Worm (Caenorhabditis elegans) whole organism, L3 larva: ENCODE measurements around the gene Y73B6BL.14.

Experiments
- R02D3.7 ChIP-seq: fragments of 150-350 bp; optimal IDR thresholded peaks from 2 replicates; lab custom pipeline; 2014; ENCODE audit warnings: missing biosample characterization, missing genetic modification characterization
- ZK546.5 ChIP-seq: sonication (generic microtip); optimal IDR thresholded peaks from 2 replicates; lab custom pipeline; 2017; ENCODE audit warnings: missing biosample characterization, missing genetic modification characterization
- aly-2 ChIP-seq: fragments of 150-350 bp; optimal IDR thresholded peaks from 2 replicates; lab custom pipeline; 2014; ENCODE audit warnings: missing biosample characterization, missing genetic modification characterization
- ama-1 ChIP-seq: fragments of 150-350 bp; optimal IDR thresholded peaks from 2 replicates; lab custom pipeline; 2018
- ceh-16 ChIP-seq: sonication (generic microtip); optimal IDR thresholded peaks from 2 replicates; lab custom pipeline; 2017; ENCODE audit warnings: missing biosample characterization, missing genetic modification characterization
- ceh-28 ChIP-seq: fragments of 150-350 bp; optimal IDR thresholded peaks from 2 replicates; lab custom pipeline; 2014; ENCODE audit warnings: missing biosample characterization, missing genetic modification reagents, missing genetic modification characterization
- ceh-82 ChIP-seq: fragments of 150-350 bp; optimal IDR thresholded peaks from 2 replicates; lab custom pipeline; 2014; ENCODE audit warnings: missing biosample characterization, missing genetic modification characterization
- ceh-9 ChIP-seq: sonication (generic microtip); optimal IDR thresholded peaks from 2 replicates; lab custom pipeline; 2018; ENCODE audit warnings: missing biosample characterization, missing genetic modification characterization
- daf-12 ChIP-seq: fragments of 150-350 bp; optimal IDR thresholded peaks from 2 replicates; lab custom pipeline; 2014; ENCODE audit warnings: missing biosample characterization, missing genetic modification reagents, missing genetic modification characterization
- egl-27 ChIP-seq: sonication (generic microtip); optimal IDR thresholded peaks from 4 replicates; lab custom pipeline; 2017; ENCODE audit warnings: missing biosample characterization, missing genetic modification reagents, missing genetic modification characterization
- egl-5 ChIP-seq: fragments of 150-350 bp; optimal IDR thresholded peaks from 2 replicates; lab custom pipeline; 2017; ENCODE audit warnings: missing biosample characterization, missing genetic modification reagents, missing genetic modification characterization, inconsistent platforms
- elt-1 ChIP-seq: fragments of 150-350 bp; optimal IDR thresholded peaks from 2 replicates; lab custom pipeline; 2014; ENCODE audit warnings: missing biosample characterization, missing genetic modification characterization
- elt-2 ChIP-seq: sonication (generic microtip); optimal IDR thresholded peaks from 2 replicates; lab custom pipeline; 2016; ENCODE audit warnings: missing genetic modification reagents, mild to moderate bottlenecking, missing genetic modification characterization, missing compliant biosample characterization
- elt-3 ChIP-seq, 3 experiments: fragments of 150-350 bp in 1 of 3; sonication (generic microtip) in 2 of 3; optimal IDR thresholded peaks; 2 replicates in 2 of 3; 4 replicates in 1 of 3; lab custom pipeline; 2014 to 2017; ENCODE audit warnings: missing biosample characterization in 3 of 3, missing genetic modification characterization in 3 of 3
- eor-1 ChIP-seq, 2 experiments: fragments of 150-350 bp; optimal IDR thresholded peaks; 2 replicates each; lab custom pipeline; 2014 to 2018; ENCODE audit warnings: missing biosample characterization in 2 of 2, missing genetic modification characterization in 2 of 2
- fkh-10 ChIP-seq: sonication (generic microtip); optimal IDR thresholded peaks from 2 replicates; lab custom pipeline; 2017; ENCODE audit warnings: missing biosample characterization, missing genetic modification reagents, missing genetic modification characterization
- fkh-2 ChIP-seq: fragments of 150-350 bp; optimal IDR thresholded peaks from 2 replicates; lab custom pipeline; 2014; ENCODE audit warnings: missing biosample characterization, missing genetic modification reagents, missing genetic modification characterization
- fos-1 ChIP-seq: fragments of 150-350 bp; optimal IDR thresholded peaks from 2 replicates; lab custom pipeline; 2014; ENCODE audit warnings: missing biosample characterization, missing genetic modification characterization
- hmg-11 ChIP-seq: sonication (generic microtip); optimal IDR thresholded peaks from 2 replicates; lab custom pipeline; 2016; ENCODE audit warnings: missing genetic modification characterization, missing compliant biosample characterization
- jun-1 ChIP-seq: fragments of 150-350 bp; optimal IDR thresholded peaks from 2 replicates; lab custom pipeline; 2014; ENCODE audit warnings: missing biosample characterization, missing genetic modification reagents, missing genetic modification characterization
- lin-15B ChIP-seq: fragments of 150-350 bp; optimal IDR thresholded peaks from 2 replicates; lab custom pipeline; 2014; ENCODE audit warnings: missing biosample characterization, missing genetic modification characterization
- lin-39 ChIP-seq: fragments of 150-350 bp; optimal IDR thresholded peaks from 2 replicates; lab custom pipeline; 2018; ENCODE audit warnings: missing biosample characterization, missing genetic modification reagents, missing genetic modification characterization
- mdl-1 ChIP-seq: fragments of 150-350 bp; optimal IDR thresholded peaks from 2 replicates; lab custom pipeline; 2014; ENCODE audit warnings: missing biosample characterization, missing genetic modification characterization
- mml-1 ChIP-seq: fragments of 150-350 bp; sonication (generic microtip); optimal IDR thresholded peaks from 3 replicates; lab custom pipeline; 2014; ENCODE audit warnings: missing biosample characterization, missing genetic modification characterization
- nfya-1 ChIP-seq: sonication (generic microtip); optimal IDR thresholded peaks from 2 replicates; lab custom pipeline; 2017; ENCODE audit warnings: missing genetic modification characterization, mild to moderate bottlenecking, missing compliant biosample characterization, antibody characterized with exemption, moderate library complexity; ENCODE audit not compliant: insufficient read depth
- nhr-11 ChIP-seq: fragments of 150-350 bp; optimal IDR thresholded peaks from 2 replicates; lab custom pipeline; 2014; ENCODE audit warnings: missing biosample characterization, missing genetic modification characterization
- nhr-12 ChIP-seq: fragments of 150-350 bp; optimal IDR thresholded peaks from 2 replicates; lab custom pipeline; 2014; ENCODE audit warnings: missing biosample characterization, missing genetic modification characterization
- nhr-23 ChIP-seq: fragments of 150-350 bp; optimal IDR thresholded peaks from 2 replicates; lab custom pipeline; 2014; ENCODE audit warnings: missing biosample characterization, missing genetic modification reagents, missing genetic modification characterization
- nhr-237 ChIP-seq: fragments of 150-350 bp; optimal IDR thresholded peaks from 2 replicates; lab custom pipeline; 2014; ENCODE audit warnings: missing biosample characterization, missing genetic modification characterization
- nhr-25 ChIP-seq: sonication (generic microtip); optimal IDR thresholded peaks from 2 replicates; lab custom pipeline; 2017; ENCODE audit warnings: missing biosample characterization, missing genetic modification characterization
- nhr-28 ChIP-seq: fragments of 150-350 bp; optimal IDR thresholded peaks from 2 replicates; lab custom pipeline; 2014; ENCODE audit warnings: missing biosample characterization, missing genetic modification characterization
- nhr-43 ChIP-seq: sonication (generic microtip); optimal IDR thresholded peaks from 2 replicates; lab custom pipeline; 2016; ENCODE audit warnings: mild to moderate bottlenecking, missing genetic modification characterization, missing compliant biosample characterization; ENCODE audit not compliant: poor library complexity, severe bottlenecking
- nhr-67 ChIP-seq: fragments of 150-350 bp; optimal IDR thresholded peaks from 2 replicates; lab custom pipeline; 2014; ENCODE audit warnings: missing biosample characterization, missing genetic modification characterization
- nhr-76 ChIP-seq: fragments of 150-350 bp; sonication (generic microtip); optimal IDR thresholded peaks from 5 replicates; lab custom pipeline; 2014; ENCODE audit warnings: missing biosample characterization, missing genetic modification characterization
- nhr-77 ChIP-seq: fragments of 150-350 bp; optimal IDR thresholded peaks from 2 replicates; lab custom pipeline; 2014; ENCODE audit warnings: missing biosample characterization, missing genetic modification characterization
- pha-4 ChIP-seq: fragments of 150-350 bp; optimal IDR thresholded peaks from 2 replicates; lab custom pipeline; 2014; ENCODE audit warnings: missing biosample characterization, missing genetic modification reagents, missing genetic modification characterization
- pqm-1 ChIP-seq: fragments of 150-350 bp; optimal IDR thresholded peaks from 2 replicates; lab custom pipeline; 2017; ENCODE audit warnings: missing biosample characterization, missing genetic modification characterization, inconsistent platforms
- sea-2 ChIP-seq: fragments of 150-350 bp; sonication (generic microtip); optimal IDR thresholded peaks from 4 replicates; lab custom pipeline; 2014; ENCODE audit warnings: missing biosample characterization, missing genetic modification reagents, missing genetic modification characterization
- snpc-4 ChIP-seq: fragments of 150-350 bp; optimal IDR thresholded peaks from 2 replicates; lab custom pipeline; 2014; ENCODE audit warnings: missing biosample characterization, missing genetic modification characterization
- unc-39 ChIP-seq: sonication (generic microtip); optimal IDR thresholded peaks from 4 replicates; lab custom pipeline; 2017; ENCODE audit warnings: missing biosample characterization, missing genetic modification characterization
- unc-62 ChIP-seq: fragments of 150-350 bp; sonication (generic microtip); optimal IDR thresholded peaks from 4 replicates; lab custom pipeline; 2014; ENCODE audit warnings: missing biosample characterization, missing genetic modification reagents, missing genetic modification characterization
- zag-1 ChIP-seq: fragments of 150-350 bp; optimal IDR thresholded peaks from 2 replicates; lab custom pipeline; 2014; ENCODE audit warnings: missing biosample characterization, missing genetic modification characterization
- ztf-11 ChIP-seq: fragments of 150-350 bp; optimal IDR thresholded peaks from 2 replicates; lab custom pipeline; 2014; ENCODE audit warnings: missing biosample characterization, missing genetic modification characterization
- ztf-4 ChIP-seq: fragments of 150-350 bp; optimal IDR thresholded peaks from 2 replicates; lab custom pipeline; 2014; ENCODE audit warnings: missing biosample characterization, missing genetic modification characterization

Y73B6BL.14 gene

DNA sequence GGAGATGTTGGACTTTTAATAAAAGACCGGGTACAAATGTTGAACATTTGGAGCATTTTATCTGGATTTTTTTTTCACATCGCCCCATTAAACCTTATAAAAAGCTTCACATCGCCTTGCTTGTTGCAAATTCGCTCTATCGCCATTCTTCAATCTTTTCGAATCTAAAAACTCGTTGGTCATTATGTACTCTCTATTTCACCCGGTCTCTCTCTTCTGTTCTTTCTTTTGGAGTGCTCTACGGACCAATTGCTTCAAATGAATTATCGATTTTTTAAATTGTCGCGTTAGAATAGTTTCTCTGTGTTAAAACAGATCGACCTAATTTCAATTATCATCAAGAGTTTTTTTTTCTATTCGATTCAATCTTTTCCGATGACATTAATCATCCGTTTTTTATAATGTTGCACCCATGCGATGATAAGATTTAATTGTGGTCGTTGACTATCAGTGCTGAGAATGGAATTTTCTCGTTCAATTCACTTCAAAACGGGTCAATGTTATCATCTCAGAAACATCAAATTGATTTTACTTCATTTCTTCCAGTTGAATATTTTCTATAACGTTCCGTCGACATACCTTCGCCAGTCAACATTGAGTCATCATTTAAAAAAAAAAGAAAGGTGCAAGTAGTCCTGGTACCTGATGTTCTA, 15.3 kb downstream of the Y73B6BL.14 start:
- peak; percentile 53 for TF ChIP-seq lin-39 (tag; lab: Kevin White, UChicago)
- TF ChIP-seq mml-1 = no peak
- peak; percentile 19 for TF ChIP-seq snpc-4 (tag; lab: Kevin White, UChicago)
- peak; percentile 76 for TF ChIP-seq ceh-28 (tag; lab: Kevin White, UChicago)
- TF ChIP-seq nfya-1 (tag; lab: Kevin White, UChicago) = peak; percentile 8
- TF ChIP-seq aly-2 (tag; lab: Kevin White, UChicago) = no peak
- peak; percentile 71 for TF ChIP-seq elt-2 (tag; lab: Kevin White, UChicago)
- peak; percentile 53 for TF ChIP-seq lin-15B (tag; lab: Kevin White, UChicago)

- no peak for TF ChIP-seq egl-27 (tag; lab: Kevin White, UChicago)
- TF ChIP-seq lin-39 (tag; lab: Kevin White, UChicago) = no peak
- TF ChIP-seq pqm-1 = no peak
- TF ChIP-seq ceh-82 = no peak
- no peak for TF ChIP-seq snpc-4 (tag; lab: Kevin White, UChicago)
These were observed 16.3 kb downstream of the Y73B6BL.14 start, which contains the start of gene lsm-8 for ce11 chrIV:6326448-6326847. Gene lsm-8 (plus strand): TSS chrIV:6326526.

DNA sequence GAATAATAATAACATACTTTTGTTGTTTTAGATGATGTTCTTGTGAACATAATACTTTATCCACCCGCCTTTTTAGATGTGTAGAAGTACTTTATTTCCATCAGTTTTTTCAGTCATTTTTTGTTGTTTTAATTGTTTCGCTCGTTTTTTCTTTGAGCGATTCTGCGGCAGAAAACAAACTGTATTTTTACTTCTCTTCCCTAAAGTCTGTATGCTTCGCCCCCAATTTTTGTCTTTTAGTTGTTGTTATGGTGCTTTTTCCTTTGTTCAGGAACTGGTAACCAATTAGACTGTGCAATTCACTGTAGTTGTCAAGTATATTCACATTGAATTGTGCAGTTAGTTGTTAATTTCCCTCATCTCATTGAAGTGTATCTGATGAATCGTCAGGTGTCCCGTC, 17.0 kb downstream of the Y73B6BL.14 start:
- TF ChIP-seq nhr-76 = no peak
- no peak for TF ChIP-seq elt-1 (tag; lab: Kevin White, UChicago)
- no peak for TF ChIP-seq nhr-12 (tag; lab: Kevin White, UChicago)
- no peak for TF ChIP-seq ZK546.5 (tag; lab: Kevin White, UChicago)
- TF ChIP-seq, all 47 proteins: peak for 0

DNA sequence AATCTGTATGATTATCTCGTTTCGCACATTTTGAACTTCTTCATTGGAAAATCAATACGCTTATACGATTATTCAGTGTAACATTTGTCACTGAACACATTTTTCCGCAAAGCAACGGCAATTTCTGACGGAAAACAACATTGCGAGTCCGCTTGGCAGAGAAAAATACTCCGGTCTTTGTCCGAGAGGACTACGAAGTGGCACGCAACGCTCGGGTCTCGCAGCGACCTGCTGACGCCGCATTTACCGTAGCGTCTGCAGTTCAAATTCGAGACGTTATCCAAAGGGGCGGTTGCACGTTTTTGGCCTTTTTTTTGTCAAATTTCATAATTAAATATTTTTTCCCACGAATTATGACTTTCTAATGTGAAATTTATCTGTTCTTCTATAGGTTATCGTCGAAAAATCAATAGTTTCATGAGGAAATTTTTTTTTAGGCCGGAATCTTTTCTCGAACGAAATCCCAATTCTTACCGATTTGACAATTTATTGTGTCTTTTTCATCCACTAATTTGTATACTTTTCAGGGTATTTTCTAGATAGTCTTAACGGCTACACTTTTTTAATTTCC, 19.0 kb downstream of the Y73B6BL.14 start, which contains the start of gene sqd-1:
TSS of gene sqd-1 (plus strand) at position 521 of the 571 bp plus-strand sequence.
- peak in 1 of 3 experiments; percentile 89 for TF ChIP-seq elt-3 (tag; optimal IDR thresholded peaks at IDR 0.05; lab: Kevin White, UChicago)
- TF ChIP-seq nhr-43 (tag; lab: Kevin White, UChicago) = peak; percentile 96
- no peak for TF ChIP-seq nhr-67 (tag; lab: Kevin White, UChicago)
- no peak for TF ChIP-seq unc-39
- TF ChIP-seq nhr-28 (tag; lab: Kevin White, UChicago) = no peak
- no peak for TF ChIP-seq sea-2 (GFP tag; lab: Kevin White, UChicago)
- TF ChIP-seq ZK546.5 (tag; lab: Kevin White, UChicago) = peak; percentile 100
- TF ChIP-seq hmg-11 (tag; lab: Kevin White, UChicago) = peak; percentile 92
- peak; percentile 79 for TF ChIP-seq fkh-10 (GFP tag; lab: Kevin White, UChicago)
- TF ChIP-seq ceh-16 (tag; lab: Kevin White, UChicago) = no peak
- TF ChIP-seq snpc-4 (tag; lab: Kevin White, UChicago) = peak; percentile 86
- TF ChIP-seq nfya-1 (tag; lab: Kevin White, UChicago) = peak; percentile 98
- TF ChIP-seq nhr-76 = peak; percentile 1
- no peak for TF ChIP-seq fos-1 (tag; lab: Kevin White, UChicago)
- peak; percentile 55 for TF ChIP-seq elt-1 (tag; lab: Kevin White, UChicago)
- peak; percentile 59 for TF ChIP-seq unc-62
- peak; percentile 98 for TF ChIP-seq nhr-25 (tag; lab: Kevin White, UChicago)
- peak; percentile 76 for TF ChIP-seq ztf-4 (tag; lab: Kevin White, UChicago)
- TF ChIP-seq aly-2 (tag; lab: Kevin White, UChicago) = no peak
- peak; percentile 39 for TF ChIP-seq ama-1 (lab: Kevin White, UChicago)
- peak; percentile 92 for TF ChIP-seq jun-1
- TF ChIP-seq pha-4 (tag; lab: Kevin White, UChicago) = peak; percentile 98
- peak; percentile 83 for TF ChIP-seq pqm-1
- TF ChIP-seq lin-39 (tag; lab: Kevin White, UChicago) = peak; percentile 99
- peak; percentile 15 for TF ChIP-seq mdl-1 (tag; lab: Kevin White, UChicago)
- peak; percentile 96 for TF ChIP-seq R02D3.7
- TF ChIP-seq nhr-12 (tag; lab: Kevin White, UChicago) = no peak
- peak; percentile 98 for TF ChIP-seq nhr-23 (tag; lab: Kevin White, UChicago)
- TF ChIP-seq ceh-82 = peak; percentile 83
- no peak for TF ChIP-seq daf-12 (tag; lab: Kevin White, UChicago)
- TF ChIP-seq nhr-11 (tag; lab: Kevin White, UChicago) = peak; percentile 78
- no peak for TF ChIP-seq nhr-237 (tag; lab: Kevin White, UChicago)
- TF ChIP-seq nhr-77 (tag; lab: Kevin White, UChicago) = peak; percentile 37
- TF ChIP-seq mml-1 = no peak
- peak; percentile 78 for TF ChIP-seq egl-27 (tag; lab: Kevin White, UChicago)
- peak; percentile 57 for TF ChIP-seq zag-1 (tag; lab: Kevin White, UChicago)
- TF ChIP-seq egl-5 (tag; lab: Kevin White, UChicago) = peak; percentile 96
- TF ChIP-seq ceh-9 (tag; lab: Kevin White, UChicago) = no peak
- peak; percentile 84 for TF ChIP-seq ceh-28 (tag; lab: Kevin White, UChicago)
- TF ChIP-seq eor-1 (tag; optimal IDR thresholded peaks at IDR 0.05; lab: Kevin White, UChicago) = no peak
- TF ChIP-seq ztf-11 (tag; lab: Kevin White, UChicago) = no peak
- no peak for TF ChIP-seq fkh-2 (tag; lab: Kevin White, UChicago)
